Worm (Caenorhabditis elegans): ENCODE data around the gene F13D11.3.

Gene F13D11.3

DNA sequence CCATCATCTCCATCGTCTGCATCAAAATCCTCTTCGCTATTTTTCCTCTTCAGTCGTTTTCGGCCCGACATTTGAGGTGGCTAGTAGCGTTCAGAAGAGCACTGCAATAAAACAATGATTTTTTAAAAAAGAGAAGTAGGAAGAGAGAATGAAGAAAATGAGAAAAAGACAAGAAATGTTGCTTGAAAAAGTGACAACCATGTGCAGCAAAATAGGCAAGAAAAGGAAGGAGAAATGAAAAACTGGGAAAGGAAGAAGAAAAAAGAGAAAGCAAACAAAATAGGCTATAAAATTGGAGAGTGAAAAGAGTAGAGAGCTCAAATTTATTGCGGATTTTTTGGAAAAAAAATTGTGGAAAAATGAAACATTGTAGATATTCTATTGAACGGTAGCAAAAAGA, 42.4 kb downstream of the F13D11.3 start, which contains the start of gene tag-294:
Gene tag-294, minus strand, starts transcription at position 101 of the 400 bp plus-strand sequence.
- TF ChIP-seq scrt-1 (GFP tag; IDR thresholded peaks at IDR 0.05) (no peak), ets-7 (tag; optimal IDR thresholded peaks at IDR 0.05) (no peak), sea-1 (GFP tag; conservative IDR thresholded peaks at IDR 0.05) (no peak), tbx-11 (GFP tag; IDR thresholded peaks at IDR 0.05) (no peak), B0310.2 (tag; optimal IDR thresholded peaks at IDR 0.05) (no peak), hnd-1 (tag; optimal IDR thresholded peaks at IDR 0.05) (no peak), ceh-36 (tag; optimal IDR thresholded peaks at IDR 0.05) (no peak), flt-1 (GFP tag; IDR thresholded peaks at IDR 0.05) (no peak), ceh-13 (GFP tag; optimal IDR thresholded peaks at IDR 0.05) (no peak), ama-1 (optimal IDR thresholded peaks at IDR 0.05) (no peak), aly-1 (tag; optimal IDR thresholded peaks at IDR 0.05) (no peak)

All from whole organism, early embryonic.